Fruit fly (Drosophila melanogaster) whole organism, pupa: ENCODE measurements around the gene CG42587.

Experiments
- CG17806 ChIP-seq: fragments of 200-800 bp; sonication (Bioruptor generic); optimal IDR thresholded peaks from 2 replicates; lab custom pipeline; 2018; ENCODE audit warnings: missing biosample characterization, mild to moderate bottlenecking, missing genetic modification characterization, moderate library complexity
- CG8301 ChIP-seq: fragments of 200-800 bp; sonication (Bioruptor generic); optimal IDR thresholded peaks from 2 replicates; lab custom pipeline; 2018; ENCODE audit warnings: missing biosample characterization, mild to moderate bottlenecking, missing genetic modification characterization
- Ets98B ChIP-seq: fragments of 200-800 bp; sonication (Bioruptor generic); IDR thresholded peaks from 2 replicates; pipeline ENCODE4 v1.3.6; 2022; ENCODE audit warnings: missing biosample characterization, missing genetic modification characterization
- Pif1B ChIP-seq: fragments of 200-800 bp; sonication (Bioruptor generic); optimal IDR thresholded peaks from 3 replicates; lab custom pipeline; 2016; ENCODE audit warnings: missing biosample characterization, missing genetic modification characterization
- Snoo ChIP-seq: fragments of 200-800 bp; sonication (Bioruptor generic); optimal IDR thresholded peaks from 3 replicates; lab custom pipeline; 2017; ENCODE audit warnings: missing biosample characterization, mild to moderate bottlenecking, missing genetic modification characterization, inconsistent platforms
- gl ChIP-seq: fragments of 200-800 bp; sonication (Bioruptor generic); optimal IDR thresholded peaks from 2 replicates; lab custom pipeline; 2018; ENCODE audit warnings: missing biosample characterization, mild to moderate bottlenecking, missing genetic modification characterization
- rn ChIP-seq: fragments of 200-800 bp; sonication (Bioruptor generic); IDR thresholded peaks from 2 replicates; pipeline ENCODE4 v1.3.6; 2022; ENCODE audit warnings: missing biosample characterization, missing genetic modification characterization

DNA sequence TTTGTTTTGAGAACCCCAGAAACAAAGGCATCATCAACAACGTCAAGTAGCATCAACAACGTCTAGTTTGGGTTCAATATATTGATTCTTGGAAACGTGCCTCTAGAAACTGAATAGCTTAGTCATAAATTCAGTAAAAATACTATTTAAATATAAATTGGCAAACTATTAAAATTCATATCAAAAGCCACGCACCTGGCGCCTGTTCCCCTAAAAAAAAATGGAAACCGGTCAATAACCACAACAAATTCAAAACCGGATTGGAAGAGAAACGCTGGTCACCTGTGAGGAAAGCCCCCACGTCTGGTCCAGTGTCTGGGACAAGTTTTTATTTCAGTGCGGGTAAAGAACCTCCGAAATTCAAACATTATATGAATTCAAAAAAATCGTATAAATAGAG lies 32.8 kb downstream of the CG42587 start, which contains the start of gene CG15282:
- no peak for TF ChIP-seq Ets98B (GFP tag; lab: Robert Waterston, UW)
- TF ChIP-seq CG8301 (tag; lab: Kevin White, UChicago): no peak
- no peak for TF ChIP-seq CG17806
- TF ChIP-seq rn (GFP tag; lab: Robert Waterston, UW): no peak
- no peak for TF ChIP-seq gl (tag; lab: Kevin White, UChicago)
- no peak for TF ChIP-seq Pif1B (GFP tag; lab: Kevin White, UChicago)
- TF ChIP-seq Snoo (tag; lab: Kevin White, UChicago): peak; percentile 54
